Fruit fly (Drosophila melanogaster): ENCODE results near the gene CG1239.
A peak's percentile ranks its signal among the peaks of the same experiment; 100 is the strongest.

The CG1239 gene

DNA sequence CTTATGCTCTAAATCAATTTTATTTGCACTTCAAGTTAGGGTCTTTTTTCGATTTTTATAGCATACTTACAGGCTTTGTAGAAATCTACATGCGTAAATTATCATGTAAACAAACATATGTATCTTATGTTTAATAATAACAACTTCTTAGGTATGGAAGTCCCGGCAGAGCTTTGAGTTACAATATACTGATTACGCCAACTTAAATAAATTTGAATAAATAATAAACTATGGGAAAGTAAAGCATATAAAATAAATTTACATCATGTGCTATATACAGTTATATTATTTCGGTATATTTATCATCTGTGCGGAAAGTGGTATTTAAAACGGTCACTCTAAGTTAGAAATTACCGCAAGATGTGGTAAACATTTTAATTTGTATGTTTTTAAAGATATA lies at the start of gene CG1239:
CG1239 (plus strand) TSS at position 333 of the 400 bp plus-strand sequence.
- no peak for TF ChIP-seq Dll (optimal IDR thresholded peaks at IDR 0.05)
- no peak for TF ChIP-seq CG8478 (optimal IDR thresholded peaks at IDR 0.05)
- no peak for TF ChIP-seq usp (GFP tag; optimal IDR thresholded peaks at IDR 0.05)
- no peak for TF ChIP-seq pan (optimal IDR thresholded peaks at IDR 0.05)
- TF ChIP-seq psq (optimal IDR thresholded peaks at IDR 0.05) = no peak
- TF ChIP-seq EcR (GFP tag; optimal IDR thresholded peaks at IDR 0.05) = no peak

DNA sequence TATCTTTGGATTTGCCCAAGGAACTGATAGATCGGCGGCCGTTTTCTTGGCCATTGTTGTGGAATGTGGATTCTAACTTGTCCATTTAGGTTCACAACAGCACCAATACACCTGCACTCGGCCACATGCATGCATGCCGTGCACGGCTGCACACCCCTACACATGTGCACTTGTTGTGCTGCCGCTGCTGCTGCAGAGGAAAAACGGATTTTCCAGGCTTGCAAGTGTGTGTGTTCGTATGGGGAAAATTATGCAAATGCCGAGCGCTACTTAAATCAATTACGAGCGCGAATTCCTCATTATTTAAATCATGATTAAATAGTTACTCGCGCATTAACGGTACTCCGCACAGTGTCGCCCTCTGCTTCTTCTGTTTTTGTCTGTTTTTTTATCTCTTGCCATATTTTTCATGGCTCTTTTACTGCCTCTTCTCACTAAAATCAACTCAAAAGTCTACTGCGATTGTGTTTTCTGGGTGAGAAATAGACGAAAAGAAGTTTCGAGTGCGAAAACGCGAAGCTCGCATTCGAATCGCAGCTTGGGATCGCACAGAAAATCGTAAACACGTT lies 48.7 kb upstream of the CG1239 start:
- TF ChIP-seq CG8478 (optimal IDR thresholded peaks at IDR 0.05) (no peak), EcR (GFP tag; optimal IDR thresholded peaks at IDR 0.05) (no peak), psq (optimal IDR thresholded peaks at IDR 0.05) (no peak), pan (optimal IDR thresholded peaks at IDR 0.05) (no peak), usp (GFP tag; optimal IDR thresholded peaks at IDR 0.05) (no peak), Dll (optimal IDR thresholded peaks at IDR 0.05) (no peak)

DNA sequence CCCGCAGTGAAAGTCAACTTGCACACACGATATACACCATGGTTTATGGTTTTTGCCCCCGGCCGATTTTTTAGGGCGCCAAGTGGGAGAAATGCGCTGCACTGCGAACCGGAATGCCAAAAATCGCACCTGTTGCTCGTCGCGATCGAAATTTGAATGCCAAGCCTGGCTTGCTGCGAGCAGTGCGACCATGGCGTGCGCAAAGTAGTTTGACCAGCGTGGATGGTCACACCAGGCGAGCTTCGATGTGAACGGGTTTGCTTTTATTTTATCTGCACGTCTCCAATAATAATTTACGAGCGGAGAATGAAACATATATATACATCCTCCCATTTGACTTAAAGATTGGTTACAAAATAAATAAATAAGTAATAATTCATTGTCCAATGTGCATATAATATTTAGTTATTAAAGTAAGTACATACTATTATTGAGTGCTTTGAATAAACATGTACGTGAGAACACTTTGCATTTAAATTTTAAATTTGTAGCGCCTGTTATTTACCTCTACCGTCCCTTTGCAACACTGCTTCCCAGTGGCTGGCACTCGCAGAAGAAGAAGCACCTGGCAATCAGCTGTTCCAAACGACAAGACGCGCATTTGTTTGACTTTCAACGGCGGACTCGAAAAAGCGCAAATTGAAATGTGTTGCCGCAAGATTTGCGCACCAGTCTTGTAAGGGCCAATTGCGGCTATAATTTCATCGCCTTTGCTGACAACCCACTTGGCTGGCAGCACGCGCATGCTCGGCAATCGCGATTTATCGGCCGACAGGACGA lies 47.9 kb upstream of the CG1239 start, which contains the start of the genes Rab23 and plx:
Rab23 (minus strand) TSS at position 166 of the 780 bp plus-strand sequence.
plx (plus strand) TSS at position 587 of the 780 bp plus-strand sequence.
- no peak for TF ChIP-seq EcR (GFP tag; optimal IDR thresholded peaks at IDR 0.05)
- TF ChIP-seq usp (GFP tag; optimal IDR thresholded peaks at IDR 0.05) = no peak
- TF ChIP-seq pan (optimal IDR thresholded peaks at IDR 0.05) = no peak
- no peak for TF ChIP-seq Dll (optimal IDR thresholded peaks at IDR 0.05)
- no peak for TF ChIP-seq psq (optimal IDR thresholded peaks at IDR 0.05)
- TF ChIP-seq CG8478 (optimal IDR thresholded peaks at IDR 0.05) = no peak

DNA sequence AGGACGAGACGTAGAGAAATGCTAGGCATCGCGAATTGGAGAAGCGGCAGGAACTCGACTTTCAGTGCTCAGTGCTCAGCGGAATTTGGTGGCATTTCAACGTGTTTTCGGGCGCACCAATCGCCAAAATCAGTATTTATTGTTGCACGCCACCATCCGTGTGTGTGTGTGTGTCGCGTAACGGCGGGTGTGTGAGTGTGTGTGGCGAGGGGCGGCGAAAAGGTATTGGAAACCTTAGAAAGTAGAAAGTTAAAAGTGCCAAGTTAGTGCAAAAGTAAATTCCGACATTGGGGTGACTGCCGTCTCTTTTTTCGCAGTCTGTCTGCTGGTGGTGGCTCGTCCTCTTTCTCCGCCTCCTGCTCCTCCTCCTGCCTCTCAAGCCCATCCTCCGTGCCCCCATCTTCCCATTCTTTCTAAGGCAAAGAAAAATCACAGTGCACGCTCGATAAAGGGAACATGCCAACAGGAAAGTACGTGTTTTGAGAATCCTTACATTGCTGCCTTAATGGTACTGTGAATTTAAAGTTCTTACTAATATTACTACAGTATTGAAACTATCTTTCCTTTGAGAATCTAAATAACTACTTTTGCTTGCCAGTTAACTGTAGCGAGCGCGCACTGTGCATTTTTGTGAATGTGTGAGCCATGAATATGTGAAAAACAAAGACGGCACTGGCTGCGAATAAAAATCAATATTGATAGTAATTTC lies 47.1 kb upstream of the CG1239 start:
- TF ChIP-seq usp (GFP tag; optimal IDR thresholded peaks at IDR 0.05) = no peak
- TF ChIP-seq Dll (optimal IDR thresholded peaks at IDR 0.05) = no peak
- TF ChIP-seq EcR (GFP tag; optimal IDR thresholded peaks at IDR 0.05) = no peak
- no peak for TF ChIP-seq pan (optimal IDR thresholded peaks at IDR 0.05)
- TF ChIP-seq psq (optimal IDR thresholded peaks at IDR 0.05) = no peak
- TF ChIP-seq CG8478 (optimal IDR thresholded peaks at IDR 0.05) = no peak

DNA sequence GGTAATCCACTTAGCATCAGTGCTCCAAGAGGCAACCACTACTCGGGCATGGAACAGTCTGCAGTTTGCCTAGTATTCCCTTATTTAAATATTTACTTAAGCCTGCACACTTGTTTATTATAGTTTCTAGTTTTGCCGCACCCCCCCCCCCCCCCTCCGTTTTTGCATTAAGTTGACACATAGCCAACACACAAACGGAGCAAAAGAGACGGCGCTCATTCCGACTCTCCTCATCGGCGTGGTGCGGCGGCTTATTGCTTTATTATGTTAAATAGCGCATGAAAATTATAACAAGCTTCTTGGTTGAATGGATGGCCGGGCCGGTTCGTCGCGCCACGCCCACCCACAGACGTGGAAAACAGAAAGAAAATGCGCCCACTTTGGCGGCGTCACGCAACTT lies 43.7 kb upstream of the CG1239 start:
- TF ChIP-seq Dll (optimal IDR thresholded peaks at IDR 0.05) (no peak), usp (GFP tag; optimal IDR thresholded peaks at IDR 0.05) (no peak), psq (optimal IDR thresholded peaks at IDR 0.05) (no peak), EcR (GFP tag; optimal IDR thresholded peaks at IDR 0.05) (no peak), CG8478 (optimal IDR thresholded peaks at IDR 0.05) (no peak), pan (optimal IDR thresholded peaks at IDR 0.05) (no peak)

DNA sequence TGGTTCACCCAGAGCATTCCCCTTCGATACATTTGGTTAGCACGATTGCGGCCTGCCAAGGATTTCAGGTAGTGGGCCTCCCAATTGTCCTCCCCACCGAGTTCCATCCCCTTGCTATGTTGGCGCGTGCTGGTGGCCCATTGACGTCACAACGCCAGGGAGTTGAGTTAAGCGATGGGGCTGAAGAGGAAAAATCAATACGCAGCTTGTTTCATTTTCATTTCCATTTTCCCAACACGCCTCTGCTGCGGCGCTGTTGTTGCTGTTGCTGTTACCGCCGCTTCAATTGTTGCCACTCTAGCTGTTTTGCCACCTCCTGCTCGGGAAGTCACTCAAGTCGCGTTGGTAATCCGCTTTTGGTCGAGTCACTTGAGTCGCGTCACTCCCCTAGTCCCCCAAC lies 42.3 kb upstream of the CG1239 start:
- TF ChIP-seq pan (optimal IDR thresholded peaks at IDR 0.05) (no peak), Dll (optimal IDR thresholded peaks at IDR 0.05) (no peak), psq (optimal IDR thresholded peaks at IDR 0.05) (no peak), CG8478 (optimal IDR thresholded peaks at IDR 0.05) (no peak), usp (GFP tag; optimal IDR thresholded peaks at IDR 0.05) (no peak), EcR (GFP tag; optimal IDR thresholded peaks at IDR 0.05) (no peak)

DNA sequence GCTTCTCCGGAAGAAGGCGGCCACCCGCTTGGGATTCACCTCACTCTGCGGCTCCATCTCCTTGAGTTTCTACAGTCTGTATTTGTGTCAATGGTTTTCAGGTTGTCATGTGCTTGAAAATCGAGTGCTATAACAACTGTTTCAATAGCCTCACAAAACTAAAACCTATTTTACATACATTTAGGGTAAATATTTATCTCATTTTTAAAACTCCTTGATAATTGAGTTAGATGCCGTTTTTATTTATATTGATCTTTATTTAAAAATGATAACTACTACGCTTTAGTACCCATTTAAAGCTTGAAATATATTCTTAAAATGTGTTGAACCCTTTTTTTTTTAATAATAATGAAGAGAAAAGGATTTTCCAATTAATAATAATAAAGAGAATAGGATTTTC lies 40.1 kb upstream of the CG1239 start, which contains the start of gene CG2104:
CG2104 (minus strand) TSS at position 101 of the 400 bp plus-strand sequence.
- no peak for TF ChIP-seq pan (optimal IDR thresholded peaks at IDR 0.05)
- no peak for TF ChIP-seq usp (GFP tag; optimal IDR thresholded peaks at IDR 0.05)
- TF ChIP-seq Dll (optimal IDR thresholded peaks at IDR 0.05) = no peak
- no peak for TF ChIP-seq psq (optimal IDR thresholded peaks at IDR 0.05)
- TF ChIP-seq CG8478 (optimal IDR thresholded peaks at IDR 0.05) = no peak
- TF ChIP-seq EcR (GFP tag; optimal IDR thresholded peaks at IDR 0.05) = no peak

DNA sequence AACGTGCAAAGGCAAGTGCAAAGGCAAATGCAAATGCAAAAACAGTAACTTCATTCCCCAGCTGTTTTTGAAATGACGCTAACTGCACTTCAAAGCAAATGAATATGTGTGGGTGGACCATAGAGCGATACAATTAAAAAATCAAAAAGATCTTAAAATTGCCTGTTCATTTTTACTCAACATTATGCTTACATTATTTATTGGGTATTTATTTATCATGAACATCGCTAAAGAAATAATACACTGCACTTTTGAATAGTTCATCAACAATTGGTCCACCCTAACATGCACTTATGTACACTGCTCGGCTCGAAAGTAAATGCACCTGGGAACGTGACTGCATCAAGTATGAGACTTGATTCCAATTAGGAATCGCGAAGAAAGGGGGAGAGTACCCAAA lies 38.9 kb upstream of the CG1239 start:
- TF ChIP-seq psq (optimal IDR thresholded peaks at IDR 0.05) = no peak

DNA sequence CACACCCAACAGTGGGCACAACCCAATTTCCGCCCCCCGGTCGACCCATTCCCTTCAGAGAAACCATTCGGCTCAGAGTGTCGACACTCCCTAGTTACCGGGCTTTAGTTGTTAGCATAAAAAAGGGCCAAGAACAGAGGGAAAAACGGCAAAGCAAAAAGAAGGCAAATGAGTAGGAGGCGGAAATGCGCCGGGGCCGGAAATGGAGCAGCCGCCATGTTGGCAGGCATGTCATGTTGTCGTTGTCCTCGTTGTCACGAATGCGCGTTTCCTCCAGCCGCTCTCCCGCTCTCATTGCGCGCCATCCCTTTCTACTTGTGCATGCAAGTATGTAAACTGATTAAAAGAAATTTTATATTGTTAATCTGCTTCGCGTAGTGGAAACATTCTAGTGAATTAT lies 36.9 kb upstream of the CG1239 start:
- no peak for TF ChIP-seq Dll (optimal IDR thresholded peaks at IDR 0.05)
- no peak for TF ChIP-seq psq (optimal IDR thresholded peaks at IDR 0.05)
- TF ChIP-seq CG8478 (optimal IDR thresholded peaks at IDR 0.05) = no peak
- no peak for TF ChIP-seq EcR (GFP tag; optimal IDR thresholded peaks at IDR 0.05)
- no peak for TF ChIP-seq pan (optimal IDR thresholded peaks at IDR 0.05)
- TF ChIP-seq usp (GFP tag; optimal IDR thresholded peaks at IDR 0.05) = no peak

DNA sequence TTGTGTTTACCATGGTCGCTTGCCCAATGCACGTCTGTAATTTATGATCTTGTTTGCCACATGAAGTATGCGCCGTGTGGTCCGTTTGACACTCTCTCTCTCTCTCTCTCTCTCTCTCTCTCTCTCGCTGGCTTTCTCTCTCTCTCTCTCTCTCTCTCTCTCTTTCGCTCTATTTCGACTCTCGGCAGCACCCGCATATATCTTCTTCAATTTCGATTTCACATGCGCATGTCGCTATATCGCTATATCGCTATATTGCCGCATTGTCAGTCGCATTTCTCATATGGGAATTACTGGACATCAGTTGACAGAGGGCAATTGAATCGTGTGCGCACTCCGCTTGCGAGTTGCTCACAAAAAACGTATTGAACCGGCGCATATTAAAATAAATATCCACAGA lies 32.2 kb upstream of the CG1239 start:
- TF ChIP-seq usp (GFP tag; optimal IDR thresholded peaks at IDR 0.05) (no peak), Dll (optimal IDR thresholded peaks at IDR 0.05) (peak; percentile 74)

DNA sequence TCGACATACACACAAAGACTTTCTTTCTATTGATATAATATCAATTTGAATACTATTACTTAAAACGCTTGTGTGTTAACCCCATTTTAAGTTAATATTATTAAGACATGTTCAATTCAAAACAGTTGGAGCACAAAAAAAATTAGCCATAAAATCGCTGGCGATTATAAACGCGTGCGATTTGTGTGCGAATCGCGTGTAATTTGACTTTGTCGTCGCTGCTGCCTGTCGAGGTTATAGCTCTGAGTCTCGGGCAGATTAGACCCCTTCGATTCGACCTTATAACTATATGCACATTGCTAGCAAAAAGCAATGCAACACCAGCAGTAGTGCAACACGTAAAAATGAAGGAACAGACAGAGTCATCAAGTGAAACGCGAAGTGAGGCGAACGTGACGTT lies 28.3 kb upstream of the CG1239 start:
- TF ChIP-seq psq (optimal IDR thresholded peaks at IDR 0.05) (no peak), EcR (GFP tag; optimal IDR thresholded peaks at IDR 0.05) (no peak), pan (optimal IDR thresholded peaks at IDR 0.05) (no peak), Dll (optimal IDR thresholded peaks at IDR 0.05) (no peak), usp (GFP tag; optimal IDR thresholded peaks at IDR 0.05) (no peak), CG8478 (optimal IDR thresholded peaks at IDR 0.05) (no peak)

DNA sequence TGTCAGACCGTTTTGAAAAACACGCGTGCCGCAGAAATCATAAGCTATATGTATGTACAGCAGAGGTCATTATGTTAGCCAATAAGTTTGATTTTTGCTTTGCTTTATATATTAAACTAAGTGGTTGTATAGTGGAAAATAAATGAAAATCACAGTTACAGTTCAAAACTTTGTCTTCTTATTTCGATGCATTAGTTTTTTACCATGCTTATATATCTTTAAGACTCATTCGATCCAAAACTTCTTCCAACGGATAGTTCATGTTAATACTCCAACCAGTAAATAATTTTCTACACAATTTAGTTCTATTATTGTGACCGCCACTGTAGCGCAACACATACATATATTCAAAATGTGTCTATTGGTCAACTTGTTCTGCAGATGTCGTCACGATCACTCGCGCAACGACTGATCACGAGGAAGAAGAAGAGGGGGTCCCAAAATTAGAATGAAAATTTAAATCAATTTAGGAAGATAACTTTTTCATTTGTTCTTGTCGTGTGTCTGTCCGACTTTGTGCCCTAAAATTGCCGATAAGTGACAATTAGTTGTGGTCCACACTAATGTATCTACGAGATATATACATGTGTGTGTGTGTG lies 27.7 kb upstream of the CG1239 start:
- TF ChIP-seq Dll (optimal IDR thresholded peaks at IDR 0.05) (no peak), pan (optimal IDR thresholded peaks at IDR 0.05) (no peak), psq (optimal IDR thresholded peaks at IDR 0.05) (no peak), EcR (GFP tag; optimal IDR thresholded peaks at IDR 0.05) (no peak), CG8478 (optimal IDR thresholded peaks at IDR 0.05) (no peak), usp (GFP tag; optimal IDR thresholded peaks at IDR 0.05) (no peak)

All from whole organism.